Worm (Caenorhabditis elegans) whole organism, L3 larva: ENCODE data around the gene F34H10.1.

ENCODE experiments used
- ama-1 ChIP-seq: fragments of 150-350 bp; optimal IDR thresholded peaks from 2 replicates; lab custom pipeline; 2018
- ceh-16 ChIP-seq: sonication (generic microtip); optimal IDR thresholded peaks from 2 replicates; lab custom pipeline; 2017; ENCODE audit warnings: missing biosample characterization, missing genetic modification characterization
- daf-12 ChIP-seq: fragments of 150-350 bp; optimal IDR thresholded peaks from 2 replicates; lab custom pipeline; 2014; ENCODE audit warnings: missing biosample characterization, missing genetic modification reagents, missing genetic modification characterization
- egl-27 ChIP-seq: sonication (generic microtip); optimal IDR thresholded peaks from 4 replicates; lab custom pipeline; 2017; ENCODE audit warnings: missing biosample characterization, missing genetic modification reagents, missing genetic modification characterization
- elt-2 ChIP-seq: sonication (generic microtip); optimal IDR thresholded peaks from 2 replicates; lab custom pipeline; 2016; ENCODE audit warnings: missing genetic modification reagents, mild to moderate bottlenecking, missing genetic modification characterization, missing compliant biosample characterization
- jun-1 ChIP-seq: fragments of 150-350 bp; optimal IDR thresholded peaks from 2 replicates; lab custom pipeline; 2014; ENCODE audit warnings: missing biosample characterization, missing genetic modification reagents, missing genetic modification characterization
- nhr-12 ChIP-seq: fragments of 150-350 bp; optimal IDR thresholded peaks from 2 replicates; lab custom pipeline; 2014; ENCODE audit warnings: missing biosample characterization, missing genetic modification characterization
- nhr-28 ChIP-seq: fragments of 150-350 bp; optimal IDR thresholded peaks from 2 replicates; lab custom pipeline; 2014; ENCODE audit warnings: missing biosample characterization, missing genetic modification characterization
- skn-1 ChIP-seq: fragments of 150-350 bp; optimal IDR thresholded peaks from 2 replicates; lab custom pipeline; 2014; ENCODE audit warnings: missing biosample characterization, missing genetic modification characterization
- unc-39 ChIP-seq: sonication (generic microtip); optimal IDR thresholded peaks from 4 replicates; lab custom pipeline; 2017; ENCODE audit warnings: missing biosample characterization, missing genetic modification characterization

ce11 chrX:9656772-9657171 is 30.8 kb downstream of the F34H10.1 start:
- no peak for TF ChIP-seq unc-39 (tag; lab: Kevin White, UChicago)
- no peak for TF ChIP-seq ama-1
- no peak for TF ChIP-seq ceh-16 (tag; lab: Kevin White, UChicago)
- no peak for TF ChIP-seq nhr-28 (tag; lab: Kevin White, UChicago)
- no peak for TF ChIP-seq elt-2 (tag; lab: Kevin White, UChicago)
- TF ChIP-seq egl-27 (tag; lab: Kevin White, UChicago) = no peak
- TF ChIP-seq jun-1 (tag; lab: Kevin White, UChicago) = no peak
- no peak for TF ChIP-seq daf-12 (tag; lab: Kevin White, UChicago)
- no peak for TF ChIP-seq skn-1 (tag; lab: Kevin White, UChicago)
- no peak for TF ChIP-seq nhr-12
